Fruit fly (Drosophila melanogaster) Kc167 (cell line): ENCODE results near the gene Acp98AB.

ENCODE experiments used
- Myc ChIP-seq: fragments of >200 bp; optimal IDR thresholded peaks from 2 replicates; lab custom pipeline; 2017; ENCODE audit warnings: missing external identifiers
- Sin3A ChIP-seq: fragments of >200 bp; optimal IDR thresholded peaks from 2 replicates; lab custom pipeline; 2018; ENCODE audit warnings: missing external identifiers
- h ChIP-seq: fragments of >200 bp; optimal IDR thresholded peaks from 3 replicates; lab custom pipeline; 2018; ENCODE audit warnings: missing external identifiers
- insv ChIP-seq: fragments of >200 bp; optimal IDR thresholded peaks from 3 replicates; lab custom pipeline; 2018; ENCODE audit warnings: missing external identifiers
- psq ChIP-seq: fragments of >200 bp; optimal IDR thresholded peaks from 2 replicates; lab custom pipeline; 2017; ENCODE audit warnings: missing external identifiers
- ttk ChIP-seq: sonication (Bioruptor generic); optimal IDR thresholded peaks from 2 replicates; lab custom pipeline; 2017; ENCODE audit warnings: missing external identifiers

The Acp98AB gene

DNA sequence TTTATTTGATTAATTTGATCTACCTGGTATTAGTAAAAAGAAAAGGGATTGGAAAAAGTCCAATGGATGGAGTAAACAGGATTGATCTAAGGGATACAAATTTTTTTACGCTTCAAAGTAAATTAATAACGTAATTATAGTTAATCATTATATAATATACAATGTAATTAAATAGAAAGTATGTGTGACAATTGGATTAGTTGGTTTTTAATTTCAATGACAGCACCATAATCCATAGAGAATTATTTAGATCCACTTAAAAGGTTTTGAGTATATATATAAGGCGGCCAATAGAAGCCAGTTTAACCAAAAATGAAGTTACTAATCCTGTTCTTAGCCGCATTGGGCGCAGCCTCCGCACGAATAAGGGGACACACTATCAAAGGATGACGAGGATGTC, at the start of gene Acp98AB:
Gene Acp98AB (plus strand): TSS at position 301 of the 400 bp plus-strand sequence.
- TF ChIP-seq psq (lab: Kevin White, UChicago) (no peak), ttk (lab: Kevin White, UChicago) (no peak), Sin3A (no peak), Myc (no peak), h (lab: Kevin White, UChicago) (no peak), insv (lab: Kevin White, UChicago) (no peak)

DNA sequence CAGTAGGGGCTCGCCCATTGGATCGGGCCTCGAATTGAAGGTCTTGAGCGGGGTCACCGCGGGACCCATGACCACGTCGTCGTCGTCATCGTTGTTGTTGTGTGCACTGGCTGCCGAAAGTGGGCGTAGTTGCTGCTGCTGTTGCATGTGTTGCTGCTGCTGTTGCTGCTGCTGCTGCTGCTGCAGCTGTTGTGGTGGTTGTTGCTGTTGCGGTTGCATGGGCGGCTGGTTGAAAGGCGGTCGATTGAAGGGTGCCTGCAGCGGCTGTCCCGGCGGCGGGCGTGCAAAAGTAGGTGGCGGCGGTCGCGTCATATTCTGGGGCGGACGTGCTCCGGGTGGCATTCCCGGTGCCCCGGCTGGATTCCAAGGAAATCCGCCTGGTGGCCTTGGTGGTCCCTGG, 46.9 kb upstream of the Acp98AB start:
- TF ChIP-seq Sin3A (no peak), Myc (no peak), insv (lab: Kevin White, UChicago) (no peak), ttk (lab: Kevin White, UChicago) (no peak), h (lab: Kevin White, UChicago) (no peak), psq (lab: Kevin White, UChicago) (no peak)

DNA sequence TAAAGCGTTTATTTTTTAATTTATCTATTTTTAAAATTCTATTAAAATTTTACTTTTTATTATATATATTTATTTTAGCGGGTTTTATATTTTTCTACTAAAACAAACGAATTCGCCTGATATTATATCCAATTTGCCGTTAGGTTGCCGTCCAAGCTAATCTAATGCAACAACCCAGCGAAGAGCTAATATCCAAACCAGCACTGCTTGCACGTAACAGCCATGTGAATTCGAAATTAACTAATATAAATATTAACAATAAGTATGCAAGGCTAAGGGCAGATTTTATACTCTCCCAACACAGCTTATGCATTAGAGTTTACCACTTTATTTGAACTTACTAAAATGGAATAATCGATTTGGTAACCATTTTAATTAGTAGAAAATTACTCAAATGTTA, 43.0 kb upstream of the Acp98AB start:
- no peak for TF ChIP-seq ttk (lab: Kevin White, UChicago)
- TF ChIP-seq Sin3A: no peak
- TF ChIP-seq insv (lab: Kevin White, UChicago): no peak
- TF ChIP-seq psq (lab: Kevin White, UChicago): no peak
- no peak for TF ChIP-seq Myc
- no peak for TF ChIP-seq h (lab: Kevin White, UChicago)

DNA sequence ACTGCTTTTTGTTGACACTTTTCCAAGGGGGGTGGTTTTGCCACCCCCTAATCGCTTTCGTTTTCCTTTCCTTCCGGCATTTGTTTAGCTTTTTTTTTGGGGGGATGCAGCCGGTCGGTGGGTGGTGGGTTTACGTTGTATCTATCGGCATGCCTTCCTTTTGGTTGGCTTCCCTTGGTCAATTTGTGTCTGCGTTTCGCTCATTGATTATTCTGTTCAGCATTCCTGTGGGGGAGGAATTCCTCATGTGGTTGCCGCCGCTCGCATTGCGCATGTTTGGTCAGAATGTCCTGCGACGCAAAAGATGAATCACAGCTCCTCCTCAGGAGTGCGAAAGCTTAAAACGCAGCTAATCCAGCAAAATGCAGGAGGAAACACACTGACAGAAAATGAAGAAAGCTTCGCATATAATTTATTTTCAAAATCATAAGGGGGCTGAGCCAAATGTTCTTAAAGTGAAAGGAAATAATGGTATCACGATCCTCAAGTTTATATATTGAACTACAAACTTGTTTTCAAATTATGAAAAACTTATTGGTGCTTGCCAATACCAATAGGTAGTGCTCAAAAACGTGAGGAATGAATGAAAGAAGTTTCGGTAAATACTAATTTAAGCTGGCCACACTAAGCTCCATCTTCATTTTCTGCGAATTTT, 42.4 kb upstream of the Acp98AB start, which contains the start of gene RpS10a:
Gene RpS10a (plus strand): TSS at position 605 of the 655 bp plus-strand sequence.
- no peak for TF ChIP-seq Myc
- TF ChIP-seq h (lab: Kevin White, UChicago): no peak
- TF ChIP-seq insv (lab: Kevin White, UChicago): no peak
- no peak for TF ChIP-seq psq (lab: Kevin White, UChicago)
- no peak for TF ChIP-seq Sin3A
- TF ChIP-seq ttk (lab: Kevin White, UChicago): no peak

DNA sequence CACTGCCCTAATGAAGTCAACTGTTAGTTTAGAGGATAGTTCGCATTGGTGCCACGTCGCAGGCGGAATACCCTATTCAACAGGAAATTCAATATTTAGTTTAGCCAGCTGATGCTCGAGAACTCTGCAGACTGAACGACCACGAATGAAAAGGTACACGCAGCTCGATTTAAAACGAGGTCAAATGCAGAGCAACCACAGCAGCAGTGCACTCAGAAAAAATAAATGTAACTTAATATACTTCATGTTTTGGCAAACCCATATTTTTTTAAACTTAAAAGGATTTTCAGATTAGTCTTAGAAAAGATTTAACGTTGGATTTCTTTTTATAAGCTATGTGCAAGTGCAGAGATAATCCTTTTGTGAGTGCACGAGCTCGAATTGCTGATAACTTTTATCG, 39.6 kb upstream of the Acp98AB start:
- TF ChIP-seq insv (lab: Kevin White, UChicago) (no peak), ttk (lab: Kevin White, UChicago) (no peak), psq (lab: Kevin White, UChicago) (no peak), h (lab: Kevin White, UChicago) (no peak), Sin3A (no peak), Myc (no peak)

DNA sequence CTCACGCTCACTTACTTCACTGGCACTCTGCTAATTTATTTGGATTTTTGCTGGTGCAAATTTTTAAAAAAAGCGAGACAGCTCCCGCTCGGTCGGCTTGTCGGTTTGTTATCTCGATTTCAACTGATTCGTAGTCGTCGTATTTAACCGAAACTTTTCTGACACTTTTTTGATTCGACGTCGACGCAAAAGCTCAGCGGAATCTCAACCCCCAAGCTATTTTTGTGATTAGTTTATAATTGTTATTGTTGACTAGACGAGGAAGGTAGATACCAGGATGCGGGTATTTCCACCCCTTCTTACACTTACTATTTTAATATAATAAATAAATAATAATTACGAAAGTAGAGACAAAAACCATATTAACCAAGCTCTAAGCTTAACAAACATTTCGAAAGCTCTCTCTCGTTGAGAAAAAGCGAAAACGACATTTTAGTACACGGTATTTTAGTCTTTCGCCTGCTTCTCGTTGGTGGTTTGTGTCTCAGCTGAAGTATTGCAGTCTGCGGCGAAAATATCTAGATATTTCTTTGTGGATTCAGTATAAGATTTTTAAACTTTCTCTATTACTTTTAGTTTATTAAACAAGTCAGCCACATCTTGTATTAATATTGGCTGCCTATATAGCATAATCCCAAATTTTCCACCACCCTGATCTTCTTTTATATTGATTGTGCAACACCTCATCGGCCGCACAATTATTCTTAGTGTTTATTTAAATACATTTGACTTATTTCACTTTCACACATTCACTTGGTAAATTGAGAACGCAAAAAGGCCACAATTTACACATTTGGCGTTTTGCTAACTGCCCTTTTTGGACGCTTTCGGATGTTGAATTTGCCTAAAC, 37.8 kb upstream of the Acp98AB start, which contains the start of gene tau:
Gene tau (minus strand): TSS at position 311 of the 850 bp plus-strand sequence.
- TF ChIP-seq ttk (lab: Kevin White, UChicago): no peak
- no peak for TF ChIP-seq Myc
- no peak for TF ChIP-seq Sin3A
- no peak for TF ChIP-seq insv (lab: Kevin White, UChicago)
- no peak for TF ChIP-seq psq (lab: Kevin White, UChicago)
- no peak for TF ChIP-seq h (lab: Kevin White, UChicago)

DNA sequence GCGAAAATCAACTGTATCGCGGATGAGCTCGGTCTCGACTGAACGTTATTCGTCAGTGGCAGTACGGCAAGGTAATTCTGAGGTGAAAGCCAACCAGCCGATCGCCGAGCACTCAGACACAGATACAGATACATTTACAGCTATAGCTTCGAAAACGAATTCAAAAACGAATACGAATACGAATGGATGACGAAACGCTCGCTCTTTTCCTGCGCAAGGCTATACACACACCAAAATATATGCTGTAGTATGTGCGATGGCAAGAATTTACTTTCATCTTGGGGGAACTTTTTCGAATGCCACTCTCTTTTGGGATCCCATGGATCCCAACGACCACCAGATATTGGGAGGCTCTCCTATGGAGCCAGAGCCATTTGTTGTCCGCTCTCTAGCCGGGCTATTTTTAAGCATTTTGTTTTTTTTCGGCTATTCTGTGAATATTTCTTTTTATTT, 34.5 kb upstream of the Acp98AB start, which contains the start of gene Mlc1:
Gene Mlc1 (minus strand): TSS at position 51 of the 453 bp plus-strand sequence.
- TF ChIP-seq insv (lab: Kevin White, UChicago): no peak

DNA sequence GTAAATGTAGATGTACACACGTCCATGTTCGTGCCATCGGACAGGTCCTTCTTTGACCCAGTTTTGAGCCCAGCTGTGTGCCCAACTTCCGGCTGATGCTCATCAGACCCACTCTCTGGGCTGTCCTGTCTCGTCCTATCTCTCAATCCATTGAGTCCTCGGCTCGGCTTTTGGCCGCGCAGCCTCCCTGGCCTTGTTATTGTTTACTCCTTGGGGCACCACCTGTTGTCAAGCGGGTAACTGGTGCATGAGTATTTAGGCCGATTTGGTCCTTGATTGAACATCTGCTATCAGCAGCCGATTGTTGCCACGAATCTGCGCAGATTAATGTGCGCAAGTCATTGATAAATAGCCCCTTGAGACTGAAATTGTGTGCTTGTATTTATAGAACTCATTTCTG, 33.3 kb upstream of the Acp98AB start:
- TF ChIP-seq ttk (lab: Kevin White, UChicago) (no peak), Sin3A (no peak), insv (lab: Kevin White, UChicago) (no peak), Myc (no peak), psq (lab: Kevin White, UChicago) (no peak), h (lab: Kevin White, UChicago) (no peak)

DNA sequence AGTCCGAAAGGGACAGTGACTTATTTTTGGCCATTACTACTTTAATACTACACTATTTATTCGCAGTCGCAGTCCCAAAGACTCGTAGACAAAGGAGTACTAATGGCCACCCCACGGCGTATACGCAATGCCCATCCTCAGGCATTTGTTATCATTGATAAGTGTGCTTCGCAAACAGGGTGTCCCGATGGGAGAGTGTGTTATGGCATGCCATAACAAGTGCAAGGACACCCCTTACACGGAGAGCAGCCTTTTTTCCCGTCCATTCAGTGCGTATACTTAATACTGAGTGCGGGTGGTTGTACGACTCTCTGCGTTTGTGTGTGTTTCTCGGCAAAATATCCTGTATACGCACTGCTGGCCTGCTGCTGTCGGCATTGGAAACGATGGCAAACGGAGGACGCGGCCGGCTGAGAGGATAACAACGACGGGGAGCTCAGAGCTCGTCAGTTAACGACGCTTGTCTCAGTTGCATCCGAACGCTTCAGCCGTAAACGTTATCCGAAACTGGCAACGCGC, 32.7 kb upstream of the Acp98AB start, which contains the start of gene unc80:
Gene unc80 (plus strand): TSS at position 469 of the 519 bp plus-strand sequence.
- no peak for TF ChIP-seq ttk (lab: Kevin White, UChicago)
- no peak for TF ChIP-seq Myc
- TF ChIP-seq psq (lab: Kevin White, UChicago): no peak
- TF ChIP-seq Sin3A: no peak
- TF ChIP-seq h (lab: Kevin White, UChicago): no peak
- no peak for TF ChIP-seq insv (lab: Kevin White, UChicago)

DNA sequence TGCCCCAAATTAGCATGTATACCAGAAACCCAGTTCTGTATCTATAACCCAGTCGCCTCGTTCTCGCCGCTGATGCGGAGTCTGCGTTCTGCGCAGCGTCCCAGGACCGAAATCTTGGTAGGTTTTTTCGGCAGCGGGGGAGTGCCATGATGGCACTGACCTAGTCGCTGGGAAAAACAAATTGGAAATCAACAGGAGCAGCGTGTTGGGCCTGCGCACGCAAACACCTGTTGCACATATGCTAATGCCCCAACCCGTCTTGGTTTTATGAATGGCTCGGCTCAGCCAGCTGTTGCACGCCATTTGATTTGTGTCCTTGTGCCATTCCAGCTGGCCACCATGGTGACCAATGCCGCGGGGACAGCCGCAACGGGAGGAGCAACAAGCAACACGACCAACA, 31.8 kb upstream of the Acp98AB start:
- no peak for TF ChIP-seq ttk (lab: Kevin White, UChicago)
- TF ChIP-seq Myc: no peak
- TF ChIP-seq insv (lab: Kevin White, UChicago): no peak
- TF ChIP-seq Sin3A: no peak
- TF ChIP-seq psq (lab: Kevin White, UChicago): no peak
- TF ChIP-seq h (lab: Kevin White, UChicago): no peak

DNA sequence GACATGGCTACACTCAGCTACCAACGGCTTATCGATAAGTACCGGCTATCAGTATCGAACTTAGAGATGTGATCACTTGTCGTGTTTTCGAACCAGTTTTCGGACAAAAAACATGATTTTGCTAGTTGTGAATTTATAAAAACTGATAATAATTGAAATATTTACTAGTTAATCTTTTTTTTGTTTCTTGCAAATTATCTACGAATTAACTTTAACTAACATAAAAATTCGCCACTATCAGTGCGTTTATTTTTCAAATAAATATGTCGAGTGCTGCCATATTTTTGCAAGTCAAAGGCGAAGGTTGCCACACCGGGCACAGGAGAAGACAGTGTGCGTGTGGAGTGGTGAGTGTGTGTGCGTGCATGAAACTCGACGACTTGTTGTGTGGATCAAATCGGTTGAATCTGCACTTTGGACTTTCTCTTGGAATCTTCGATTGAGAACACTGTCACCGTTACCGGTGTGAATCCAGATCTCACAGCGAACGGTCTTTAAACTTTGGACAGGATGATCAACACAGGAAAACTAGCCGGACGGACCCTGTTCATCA, 17.4 kb upstream of the Acp98AB start, which contains the start of gene Hsdl2:
Gene Hsdl2 (plus strand): TSS at position 349 of the 553 bp plus-strand sequence.
- TF ChIP-seq h (lab: Kevin White, UChicago) (no peak), insv (lab: Kevin White, UChicago) (no peak), psq (lab: Kevin White, UChicago) (no peak), Myc (no peak), ttk (lab: Kevin White, UChicago) (no peak), Sin3A (no peak)
